Fruit fly (Drosophila melanogaster) Kc167 (cell line): ENCODE results near the gene spd-2.

Experiments
- Sin3A ChIP-seq: fragments of >200 bp; optimal IDR thresholded peaks from 2 replicates; lab custom pipeline; 2018; ENCODE audit warnings: missing external identifiers
- h ChIP-seq: fragments of >200 bp; optimal IDR thresholded peaks from 3 replicates; lab custom pipeline; 2018; ENCODE audit warnings: missing external identifiers
- psq ChIP-seq: fragments of >200 bp; optimal IDR thresholded peaks from 2 replicates; lab custom pipeline; 2017; ENCODE audit warnings: missing external identifiers

DNA sequence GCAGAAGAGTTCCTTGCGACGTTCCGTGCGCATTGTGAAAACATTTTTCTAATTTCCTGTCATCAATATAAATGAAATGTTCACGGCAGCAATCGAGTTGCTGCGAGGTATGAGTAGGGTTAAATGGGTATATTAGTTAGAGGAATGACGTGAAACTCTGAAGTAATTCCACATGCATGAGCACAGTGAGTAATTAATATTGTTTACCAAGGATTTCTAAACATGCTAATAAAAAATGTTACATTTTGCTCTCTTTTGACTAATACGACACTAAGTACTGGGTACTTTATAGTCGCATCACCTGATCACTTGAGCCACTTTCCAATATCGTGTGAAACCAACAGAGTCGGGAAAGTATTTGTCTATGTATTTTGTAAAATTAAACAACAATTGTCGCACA, 50.6 kb downstream of the spd-2 start:
- TF ChIP-seq h (no peak), psq (no peak), Sin3A (no peak)
